Fruit fly (Drosophila melanogaster) whole organism, embryonic: Measurements from ENCODE around the gene Muc30E.

Source experiments
- Atf3 ChIP-seq: fragments of 200-800 bp; sonication (Bioruptor generic); optimal IDR thresholded peaks from 3 replicates; lab custom pipeline; 2016; ENCODE audit warnings: missing biosample characterization, missing genetic modification characterization
- Atf6 ChIP-seq: fragments of 200-800 bp; sonication (Bioruptor generic); IDR thresholded peaks from 2 replicates; pipeline ENCODE4 v1.3.6; 2022; ENCODE audit warnings: missing biosample characterization, missing genetic modification characterization
- Bgb ChIP-seq: fragments of 200-800 bp; sonication (Bioruptor generic); IDR thresholded peaks from 2 replicates; pipeline ENCODE4 v1.3.6; 2022; ENCODE audit warnings: missing biosample characterization, missing genetic modification characterization; ENCODE audit not compliant: partially characterized antibody
- BtbVII ChIP-seq: fragments of 200-800 bp; sonication (Bioruptor generic); optimal IDR thresholded peaks from 3 replicates; lab custom pipeline; 2017; ENCODE audit warnings: missing biosample characterization, mild to moderate bottlenecking, missing genetic modification characterization
- CG11085 ChIP-seq: fragments of 200-800 bp; sonication (Bioruptor generic); IDR thresholded peaks from 2 replicates; pipeline ENCODE4 v1.3.6; 2022; ENCODE audit warnings: missing biosample characterization, missing genetic modification characterization
- CG12236 ChIP-seq: fragments of 200-800 bp; sonication (Bioruptor generic); optimal IDR thresholded peaks from 2 replicates; lab custom pipeline; 2016; ENCODE audit warnings: missing biosample characterization, missing genetic modification characterization
- CG1233 ChIP-seq: fragments of 200-800 bp; sonication (Bioruptor generic); optimal IDR thresholded peaks from 4 replicates; lab custom pipeline; 2018; ENCODE audit warnings: missing biosample characterization, mild to moderate bottlenecking, missing genetic modification characterization
- CG15514 ChIP-seq: fragments of 200-800 bp; sonication (Bioruptor generic); optimal IDR thresholded peaks from 3 replicates; lab custom pipeline; 2017; ENCODE audit warnings: missing biosample characterization, missing genetic modification characterization, mild to moderate bottlenecking, moderate library complexity, missing genetic modification reagents
- CG1603 ChIP-seq: fragments of 200-800 bp; sonication (Bioruptor generic); optimal IDR thresholded peaks from 2 replicates; lab custom pipeline; 2019; ENCODE audit warnings: missing biosample characterization, mild to moderate bottlenecking, missing genetic modification characterization, moderate library complexity
- CG16813 ChIP-seq: fragments of 200-800 bp; sonication (Bioruptor generic); IDR thresholded peaks from 3 replicates; pipeline ENCODE4 v1.3.6; 2022; ENCODE audit warnings: missing biosample characterization, missing genetic modification characterization; ENCODE audit not compliant: partially characterized antibody
- CG31224 ChIP-seq: fragments of 200-800 bp; sonication (Bioruptor generic); IDR thresholded peaks from 2 replicates; pipeline ENCODE4 v1.3.6; 2022; ENCODE audit warnings: missing biosample characterization, missing genetic modification characterization
- CG31388 ChIP-seq: fragments of 200-800 bp; sonication (Bioruptor generic); optimal IDR thresholded peaks from 2 replicates; lab custom pipeline; 2016; ENCODE audit warnings: missing biosample characterization, missing genetic modification characterization
- CG31441 ChIP-seq: fragments of 200-800 bp; sonication (Bioruptor generic); IDR thresholded peaks from 2 replicates; pipeline ENCODE4 v1.3.6; 2022; ENCODE audit warnings: missing biosample characterization, missing genetic modification characterization
- CG32772 ChIP-seq: fragments of 200-800 bp; sonication (Bioruptor generic); IDR thresholded peaks from 2 replicates; pipeline ENCODE4 v1.3.6; 2022; ENCODE audit warnings: missing biosample characterization, missing genetic modification characterization
- CG3847 ChIP-seq: fragments of 200-800 bp; sonication (Bioruptor generic); IDR thresholded peaks from 2 replicates; pipeline ENCODE4 v1.3.6; 2022; ENCODE audit warnings: missing biosample characterization, missing genetic modification characterization
- CG4404 ChIP-seq: fragments of 200-800 bp; sonication (Bioruptor generic); IDR thresholded peaks from 2 replicates; pipeline ENCODE4 v1.3.6; 2022; ENCODE audit warnings: missing biosample characterization, missing genetic modification characterization
- CG4617 ChIP-seq: fragments of 200-800 bp; sonication (Bioruptor generic); optimal IDR thresholded peaks from 3 replicates; lab custom pipeline; 2016; ENCODE audit warnings: missing biosample characterization, missing genetic modification characterization, borderline replicate concordance
- CG4820 ChIP-seq: fragments of 200-800 bp; sonication (Bioruptor generic); optimal IDR thresholded peaks from 3 replicates; lab custom pipeline; 2016; ENCODE audit warnings: missing biosample characterization, missing genetic modification characterization
- CG6254 ChIP-seq: fragments of 200-800 bp; sonication (Bioruptor generic); optimal IDR thresholded peaks from 3 replicates; lab custom pipeline; 2017; ENCODE audit warnings: mild to moderate bottlenecking, missing biosample characterization, missing genetic modification reagents, missing genetic modification characterization
- CG6272 ChIP-seq: fragments of 200-800 bp; sonication (Bioruptor generic); IDR thresholded peaks from 2 replicates; pipeline ENCODE4 v1.3.6; 2022; ENCODE audit warnings: missing biosample characterization, missing genetic modification characterization
- CG7271 ChIP-seq: fragments of 200-800 bp; sonication (Bioruptor generic); optimal IDR thresholded peaks from 2 replicates; lab custom pipeline; 2018; ENCODE audit warnings: missing biosample characterization, mild to moderate bottlenecking, missing genetic modification characterization, moderate library complexity
- CG7357 ChIP-seq: fragments of 200-800 bp; sonication (Bioruptor generic); IDR thresholded peaks from 3 replicates; pipeline ENCODE4 v1.3.6; 2022; ENCODE audit warnings: missing biosample characterization, missing genetic modification characterization
- CHES-1-like ChIP-seq: fragments of 200-800 bp; sonication (Bioruptor generic); optimal IDR thresholded peaks from 2 replicates; lab custom pipeline; 2016; ENCODE audit warnings: missing biosample characterization, missing genetic modification characterization
- Hey ChIP-seq: fragments of 200-800 bp; sonication (Bioruptor generic); optimal IDR thresholded peaks from 3 replicates; lab custom pipeline; 2018; ENCODE audit warnings: missing biosample characterization, mild to moderate bottlenecking, missing genetic modification characterization
- HmgZ ChIP-seq: fragments of 200-800 bp; sonication (Bioruptor generic); optimal IDR thresholded peaks from 2 replicates; lab custom pipeline; 2018; ENCODE audit warnings: missing biosample characterization, mild to moderate bottlenecking, missing genetic modification characterization
- Hr3 ChIP-seq: fragments of 200-800 bp; sonication (Bioruptor generic); optimal IDR thresholded peaks from 3 replicates; lab custom pipeline; 2016; ENCODE audit warnings: missing biosample characterization, missing genetic modification characterization
- Lhr ChIP-seq: fragments of 200-800 bp; sonication (Bioruptor generic); optimal IDR thresholded peaks from 3 replicates; lab custom pipeline; 2017; ENCODE audit warnings: mild to moderate bottlenecking, missing biosample characterization, missing genetic modification reagents, missing genetic modification characterization
- NFAT ChIP-seq: fragments of 200-800 bp; sonication (Bioruptor generic); IDR thresholded peaks from 2 replicates; pipeline ENCODE4 v1.3.6; 2022; ENCODE audit warnings: missing biosample characterization, missing genetic modification characterization
- NK7.1 ChIP-seq: fragments of 200-800 bp; sonication (Bioruptor generic); optimal IDR thresholded peaks from 3 replicates; lab custom pipeline; 2016; ENCODE audit warnings: missing biosample characterization, missing genetic modification characterization
- Sox100B ChIP-seq: fragments of 200-800 bp; sonication (Bioruptor generic); optimal IDR thresholded peaks from 3 replicates; lab custom pipeline; 2018; ENCODE audit warnings: missing biosample characterization, mild to moderate bottlenecking, missing genetic modification characterization
- Sox102F ChIP-seq: fragments of 200-800 bp; sonication (Bioruptor generic); optimal IDR thresholded peaks from 2 replicates; lab custom pipeline; 2018; ENCODE audit warnings: missing biosample characterization, mild to moderate bottlenecking, missing genetic modification characterization, moderate library complexity
- ash1 ChIP-seq: fragments of 200-800 bp; sonication (Bioruptor generic); optimal IDR thresholded peaks from 2 replicates; lab custom pipeline; 2018; ENCODE audit warnings: missing biosample characterization, mild to moderate bottlenecking, missing genetic modification characterization
- cwo ChIP-seq: fragments of 200-800 bp; sonication (Bioruptor generic); optimal IDR thresholded peaks from 3 replicates; lab custom pipeline; 2017; ENCODE audit warnings: missing biosample characterization, missing genetic modification characterization, mild to moderate bottlenecking, moderate library complexity, missing genetic modification reagents
- emc ChIP-seq: fragments of 200-800 bp; sonication (Bioruptor generic); optimal IDR thresholded peaks from 2 replicates; lab custom pipeline; 2016; ENCODE audit warnings: missing biosample characterization, missing genetic modification characterization
- gsb ChIP-seq: fragments of 200-800 bp; sonication (Bioruptor generic); IDR thresholded peaks from 2 replicates; pipeline ENCODE4 v1.3.6; 2022; ENCODE audit warnings: missing biosample characterization, missing genetic modification characterization
- her ChIP-seq: fragments of 200-800 bp; sonication (Bioruptor generic); optimal IDR thresholded peaks from 2 replicates; lab custom pipeline; 2016; ENCODE audit warnings: missing biosample characterization, missing genetic modification characterization
- knrl ChIP-seq: fragments of 200-800 bp; sonication (Bioruptor generic); IDR thresholded peaks from 3 replicates; pipeline ENCODE4 v1.3.6; 2022; ENCODE audit warnings: missing biosample characterization, missing genetic modification characterization; ENCODE audit not compliant: partially characterized antibody
- luna ChIP-seq: fragments of 200-800 bp; sonication (Bioruptor generic); optimal IDR thresholded peaks from 2 replicates; lab custom pipeline; 2016; ENCODE audit warnings: missing biosample characterization, missing genetic modification characterization
- prd ChIP-seq, 3 experiments: fragments of >200 bp in 2 of 3; fragments of 200-800 bp in 1 of 3; sonication (Bioruptor generic) in 1 of 3; optimal IDR thresholded peaks in 2 of 3; IDR thresholded peaks in 1 of 3; 2 replicates in 2 of 3; 3 replicates in 1 of 3; pipeline versions ENCODE4 v1.3.6 to Lab custom; 2017 to 2022; ENCODE audit warnings: missing biosample characterization in 1 of 3, missing genetic modification characterization in 1 of 3
- psq ChIP-seq: fragments of 200-800 bp; sonication (Bioruptor generic); optimal IDR thresholded peaks from 2 replicates; lab custom pipeline; 2017; ENCODE audit warnings: missing biosample characterization, missing genetic modification characterization
- pum ChIP-seq: fragments of 200-800 bp; sonication (Bioruptor generic); optimal IDR thresholded peaks from 2 replicates; lab custom pipeline; 2016; ENCODE audit warnings: missing biosample characterization, missing genetic modification characterization
- pzg ChIP-seq: fragments of 200-800 bp; sonication (Bioruptor generic); optimal IDR thresholded peaks from 3 replicates; lab custom pipeline; 2018; ENCODE audit warnings: missing biosample characterization, mild to moderate bottlenecking, missing genetic modification characterization, moderate library complexity
- repo ChIP-seq: fragments of 200-800 bp; sonication (Bioruptor generic); optimal IDR thresholded peaks from 2 replicates; lab custom pipeline; 2016; ENCODE audit warnings: missing biosample characterization, missing genetic modification characterization
- row ChIP-seq: fragments of 200-800 bp; sonication (Bioruptor generic); IDR thresholded peaks from 3 replicates; pipeline ENCODE4 v1.3.6; 2022; ENCODE audit warnings: missing biosample characterization, missing genetic modification characterization
- sc ChIP-seq, 3 experiments: fragments of >200 bp in 2 of 3; fragments of 200-800 bp in 1 of 3; sonication (Bioruptor generic) in 1 of 3; optimal IDR thresholded peaks; 2 replicates in 2 of 3; 3 replicates in 1 of 3; lab custom pipeline; 2017; ENCODE audit warnings: mild to moderate bottlenecking in 1 of 3, missing biosample characterization in 1 of 3, missing genetic modification characterization in 1 of 3, missing genetic modification reagents in 1 of 3
- sens-2 ChIP-seq: fragments of 200-800 bp; sonication (Bioruptor generic); IDR thresholded peaks from 2 replicates; pipeline ENCODE4 v1.3.6; 2022; ENCODE audit warnings: missing biosample characterization, missing genetic modification characterization
- trh ChIP-seq: fragments of 200-800 bp; sonication (Bioruptor generic); optimal IDR thresholded peaks from 2 replicates; lab custom pipeline; 2016; ENCODE audit warnings: missing biosample characterization, missing genetic modification characterization
- wor ChIP-seq: fragments of 200-800 bp; sonication (Bioruptor generic); IDR thresholded peaks from 2 replicates; pipeline ENCODE4 v1.3.6; 2022; ENCODE audit warnings: missing biosample characterization, missing genetic modification characterization
- zfh2 ChIP-seq: fragments of 200-800 bp; sonication (Bioruptor generic); optimal IDR thresholded peaks from 2 replicates; lab custom pipeline; 2016; ENCODE audit warnings: missing biosample characterization, missing genetic modification characterization

The Muc30E gene

DNA sequence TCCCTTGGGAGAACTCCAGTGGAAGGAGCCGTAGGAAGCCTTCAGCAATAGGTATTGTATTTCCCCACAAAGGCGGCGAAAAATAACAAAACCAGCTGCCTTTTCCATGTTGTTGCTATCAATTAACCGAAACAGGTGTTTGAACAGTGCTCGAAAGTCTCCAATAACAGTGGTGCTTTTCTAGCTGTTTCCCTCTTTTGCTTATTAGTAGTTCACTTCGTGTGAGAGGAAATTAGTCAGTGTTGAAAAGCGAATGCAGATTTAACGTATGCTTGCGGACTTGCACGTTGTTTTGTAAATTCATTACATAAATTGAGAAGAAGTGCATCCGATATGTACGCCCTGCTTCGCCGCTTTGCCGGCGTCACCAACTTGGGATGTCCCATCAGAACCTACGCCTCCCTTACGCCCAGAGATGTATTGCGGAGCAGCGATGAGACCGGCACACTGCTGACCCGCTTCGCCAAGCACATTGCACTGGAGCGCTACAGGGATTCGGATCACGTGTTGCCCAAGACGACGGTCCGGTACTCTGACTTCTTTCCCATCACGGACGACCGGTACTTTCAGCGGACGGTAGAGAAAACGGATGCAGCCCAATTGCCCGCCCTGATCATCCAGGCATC, 35.8 kb upstream of the Muc30E start, which contains the start of the genes Datp and CG4619 (continued):
- TF ChIP-seq Atf6 (GFP tag; lab: Robert Waterston, UW) (no peak), CG4617 (GFP tag; lab: Kevin White, UChicago) (peak; percentile 55), CG1233 (GFP tag; lab: Kevin White, UChicago) (no peak), Lhr (no peak), Sox102F (GFP tag; lab: Kevin White, UChicago) (no peak), trh (GFP tag; lab: Kevin White, UChicago) (no peak), CG6254 (GFP tag; lab: Kevin White, UChicago) (no peak), CG4404 (GFP tag; lab: Robert Waterston, UW) (peak; percentile 40), sens-2 (GFP tag; lab: Robert Waterston, UW) (no peak), Hey (tag; lab: Kevin White, UChicago) (no peak), cwo (GFP tag; lab: Kevin White, UChicago) (no peak), CG11085 (GFP tag; lab: Robert Waterston, UW) (0 out of 2 replicates have a peak, but pooled peaks have one; percentile 40), Sox100B (GFP tag; lab: Kevin White, UChicago) (no peak), Atf3 (GFP tag; lab: Kevin White, UChicago) (no peak), row (peak; percentile 61), HmgZ (peak; percentile 87), luna (no peak), CG31388 (no peak), CG15514 (GFP tag; lab: Kevin White, UChicago) (peak; percentile 97), CG7357 (GFP tag; lab: Robert Waterston, UW) (no peak), knrl (GFP tag; lab: Robert Waterston, UW) (0 out of 3 replicates have a peak, but pooled peaks have one; percentile 24), CG31441 (GFP tag; lab: Robert Waterston, UW) (no peak), CG16813 (GFP tag; lab: Robert Waterston, UW) (no peak), CG1603 (tag; lab: Kevin White, UChicago) (peak; percentile 74), sc (optimal IDR thresholded peaks at IDR 0.05; lab: Kevin White, UChicago) (no peak), sc (GFP tag; optimal IDR thresholded peaks at IDR 0.05; lab: Kevin White, UChicago) (no peak), NFAT (GFP tag; lab: Robert Waterston, UW) (peak; percentile 76), CG12236 (no peak), emc (GFP tag; lab: Kevin White, UChicago) (peak; percentile 38), CHES-1-like (GFP tag; lab: Kevin White, UChicago) (peak; percentile 29), her (GFP tag; lab: Kevin White, UChicago) (peak; percentile 54), zfh2 (GFP tag; lab: Kevin White, UChicago) (peak; percentile 77), repo (peak; percentile 16), NK7.1 (GFP tag; lab: Kevin White, UChicago) (no peak), CG6272 (GFP tag; lab: Robert Waterston, UW) (no peak), gsb (GFP tag; lab: Robert Waterston, UW) (no peak), CG31224 (GFP tag; lab: Robert Waterston, UW) (no peak), CG3847 (GFP tag; lab: Robert Waterston, UW) (peak; percentile 83), ash1 (GFP tag; lab: Kevin White, UChicago) (no peak), pum (GFP tag; lab: Kevin White, UChicago) (peak; percentile 29), CG4820 (GFP tag; lab: Kevin White, UChicago) (no peak), wor (no peak), pzg (GFP tag; lab: Kevin White, UChicago) (peak; percentile 79), Hr3 (no peak), prd (optimal IDR thresholded peaks at IDR 0.05; lab: Kevin White, UChicago) (no peak), prd (GFP tag; IDR thresholded peaks at IDR 0.05; lab: Robert Waterston, UW) (peak; percentile 20; the same call in 1 of the 3 replicates), psq (GFP tag; lab: Kevin White, UChicago) (no peak), Bgb (GFP tag; lab: Robert Waterston, UW) (peak; percentile 8; the same call in 1 of the 2 replicates), BtbVII (GFP tag; lab: Kevin White, UChicago) (no peak), CG7271 (tag; lab: Kevin White, UChicago) (no peak), CG32772 (GFP tag; lab: Robert Waterston, UW) (0 out of 2 replicates have a peak, but pooled peaks have one; percentile 6)
